Worm (Caenorhabditis elegans) whole organism, late embryonic: ENCODE measurements around the gene F14D2.11.

Experiments
- C38D4.7 ChIP-seq: fragments of 200-800 bp; sonication (Bioruptor generic); optimal IDR thresholded peaks from 2 replicates; lab custom pipeline; 2018; ENCODE audit warnings: mild to moderate bottlenecking, missing genetic modification characterization, moderate library complexity, missing compliant biosample characterization
- F13H6.1 ChIP-seq: sonication (generic microtip); optimal IDR thresholded peaks from 2 replicates; lab custom pipeline; 2016; ENCODE audit warnings: missing genetic modification characterization, missing compliant biosample characterization
- Y22D7AL.16 ChIP-seq: sonication (generic microtip); optimal IDR thresholded peaks from 2 replicates; lab custom pipeline; 2016; ENCODE audit warnings: missing genetic modification characterization, missing compliant biosample characterization
- ceh-14 ChIP-seq: sonication (generic microtip); optimal IDR thresholded peaks from 2 replicates; lab custom pipeline; 2016; ENCODE audit warnings: missing genotype, missing genetic modification characterization, missing compliant biosample characterization
- ceh-18 ChIP-seq: sonication (generic microtip); optimal IDR thresholded peaks from 2 replicates; lab custom pipeline; 2016; ENCODE audit warnings: missing genetic modification characterization, missing compliant biosample characterization
- ceh-19 ChIP-seq: fragments of 200-800 bp; sonication (Bioruptor generic); optimal IDR thresholded peaks from 2 replicates; lab custom pipeline; 2018; ENCODE audit warnings: mild to moderate bottlenecking, missing genetic modification characterization, missing compliant biosample characterization
- ceh-2 ChIP-seq: sonication (generic microtip); optimal IDR thresholded peaks from 2 replicates; lab custom pipeline; 2016; ENCODE audit warnings: missing genotype, missing genetic modification characterization, missing compliant biosample characterization
- ceh-22 ChIP-seq: sonication (generic microtip); optimal IDR thresholded peaks from 2 replicates; lab custom pipeline; 2017; ENCODE audit warnings: missing biosample characterization, missing genetic modification characterization
- ceh-24 ChIP-seq: sonication (generic microtip); optimal IDR thresholded peaks from 2 replicates; lab custom pipeline; 2016; ENCODE audit warnings: mild to moderate bottlenecking, missing genetic modification characterization, missing compliant biosample characterization
- ceh-31 ChIP-seq: sonication (generic microtip); optimal IDR thresholded peaks from 2 replicates; lab custom pipeline; 2016; ENCODE audit warnings: missing genetic modification characterization, missing compliant biosample characterization
- ceh-34 ChIP-seq: sonication (generic microtip); optimal IDR thresholded peaks from 2 replicates; lab custom pipeline; 2016; ENCODE audit warnings: mild to moderate bottlenecking, missing genetic modification characterization, missing compliant biosample characterization
- ceh-45 ChIP-seq: fragments of 200-800 bp; sonication (Bioruptor generic); IDR thresholded peaks from 2 replicates; pipeline ENCODE4 v1.3.6; 2022; ENCODE audit warnings: missing genetic modification reagents, missing genetic modification characterization, missing compliant biosample characterization
- ceh-48 ChIP-seq: sonication (generic microtip); optimal IDR thresholded peaks from 2 replicates; lab custom pipeline; 2016; ENCODE audit warnings: missing genetic modification characterization, inconsistent platforms, missing compliant biosample characterization
- ceh-6 ChIP-seq: fragments of 200-800 bp; sonication (Bioruptor generic); optimal IDR thresholded peaks from 2 replicates; lab custom pipeline; 2018; ENCODE audit warnings: mild to moderate bottlenecking, missing genetic modification characterization, missing compliant biosample characterization
- che-1 ChIP-seq: sonication (generic microtip); optimal IDR thresholded peaks from 2 replicates; lab custom pipeline; 2016; ENCODE audit warnings: mild to moderate bottlenecking, missing genetic modification characterization, missing compliant biosample characterization
- dve-1 ChIP-seq: sonication (generic microtip); optimal IDR thresholded peaks from 2 replicates; lab custom pipeline; 2017; ENCODE audit warnings: antibody characterized with exemption, mild to moderate bottlenecking, missing genetic modification characterization, missing compliant biosample characterization
- elt-2 ChIP-seq: sonication (generic microtip); optimal IDR thresholded peaks from 2 replicates; lab custom pipeline; 2016; ENCODE audit warnings: missing genetic modification reagents, missing genetic modification characterization, missing compliant biosample characterization
- fax-1 ChIP-seq: sonication (generic microtip); optimal IDR thresholded peaks from 2 replicates; lab custom pipeline; 2016; ENCODE audit warnings: missing genotype, missing genetic modification characterization, missing compliant biosample characterization
- gmeb-2 ChIP-seq: sonication (generic microtip); optimal IDR thresholded peaks from 2 replicates; lab custom pipeline; 2016; ENCODE audit warnings: missing genetic modification characterization, inconsistent platforms, missing compliant biosample characterization
- hlh-15 ChIP-seq: sonication (generic microtip); optimal IDR thresholded peaks from 2 replicates; lab custom pipeline; 2016; ENCODE audit warnings: missing genetic modification characterization, missing compliant biosample characterization
- hlh-6 ChIP-seq: sonication (generic microtip); optimal IDR thresholded peaks from 2 replicates; lab custom pipeline; 2016; ENCODE audit warnings: missing genotype, missing genetic modification characterization, missing compliant biosample characterization
- hlh-8 ChIP-seq: sonication (generic microtip); optimal IDR thresholded peaks from 2 replicates; lab custom pipeline; 2016; ENCODE audit warnings: missing genotype, missing genetic modification characterization, missing compliant biosample characterization
- lim-6 ChIP-seq: sonication (generic microtip); optimal IDR thresholded peaks from 2 replicates; lab custom pipeline; 2016; ENCODE audit warnings: missing genetic modification characterization, missing compliant biosample characterization
- nfya-1 ChIP-seq: sonication (generic microtip); optimal IDR thresholded peaks from 2 replicates; lab custom pipeline; 2017; ENCODE audit warnings: missing genetic modification characterization, mild to moderate bottlenecking, missing compliant biosample characterization, antibody characterized with exemption, moderate library complexity
- nhr-11 ChIP-seq: fragments of 150-350 bp; optimal IDR thresholded peaks from 2 replicates; lab custom pipeline; 2014; ENCODE audit warnings: missing biosample characterization, missing genetic modification characterization
- nhr-232 ChIP-seq: sonication (generic microtip); optimal IDR thresholded peaks from 2 replicates; lab custom pipeline; 2016; ENCODE audit warnings: missing genetic modification characterization, missing compliant biosample characterization
- pag-3 ChIP-seq: sonication (generic microtip); optimal IDR thresholded peaks from 2 replicates; lab custom pipeline; 2016; ENCODE audit warnings: missing compliant biosample characterization, missing genetic modification characterization, borderline replicate concordance
- pqm-1 ChIP-seq: sonication (generic microtip); optimal IDR thresholded peaks from 2 replicates; lab custom pipeline; 2016; ENCODE audit warnings: missing genetic modification characterization, missing compliant biosample characterization
- pros-1 ChIP-seq: fragments of 150-350 bp; optimal IDR thresholded peaks from 2 replicates; lab custom pipeline; 2014; ENCODE audit warnings: missing biosample characterization, missing genetic modification reagents, missing genetic modification characterization
- ref-2 ChIP-seq: sonication (generic microtip); optimal IDR thresholded peaks from 2 replicates; lab custom pipeline; 2016; ENCODE audit warnings: missing genetic modification characterization, missing compliant biosample characterization
- sdc-2 ChIP-seq: sonication (generic microtip); optimal IDR thresholded peaks from 2 replicates; lab custom pipeline; 2016; ENCODE audit warnings: missing genotype, missing genetic modification characterization, missing compliant biosample characterization
- sox-2 ChIP-seq: fragments of 200-800 bp; sonication (Bioruptor generic); IDR thresholded peaks from 2 replicates; pipeline ENCODE4 v1.3.6; 2022; ENCODE audit warnings: missing genetic modification reagents, missing genetic modification characterization, missing compliant biosample characterization
- sox-4 ChIP-seq: sonication (generic microtip); optimal IDR thresholded peaks from 2 replicates; lab custom pipeline; 2017; ENCODE audit warnings: mild to moderate bottlenecking, missing genetic modification characterization, inconsistent platforms, missing compliant biosample characterization
- tbx-2 ChIP-seq: sonication (generic microtip); optimal IDR thresholded peaks from 2 replicates; lab custom pipeline; 2016; ENCODE audit warnings: missing genetic modification characterization, missing compliant biosample characterization
- ttx-3 ChIP-seq: sonication (generic microtip); optimal IDR thresholded peaks from 2 replicates; lab custom pipeline; 2016; ENCODE audit warnings: missing genetic modification reagents, missing genetic modification characterization, missing compliant biosample characterization
- unc-42 ChIP-seq: sonication (generic microtip); optimal IDR thresholded peaks from 2 replicates; lab custom pipeline; 2016; ENCODE audit warnings: missing genotype, missing genetic modification characterization, missing compliant biosample characterization

F14D2.11 gene

DNA sequence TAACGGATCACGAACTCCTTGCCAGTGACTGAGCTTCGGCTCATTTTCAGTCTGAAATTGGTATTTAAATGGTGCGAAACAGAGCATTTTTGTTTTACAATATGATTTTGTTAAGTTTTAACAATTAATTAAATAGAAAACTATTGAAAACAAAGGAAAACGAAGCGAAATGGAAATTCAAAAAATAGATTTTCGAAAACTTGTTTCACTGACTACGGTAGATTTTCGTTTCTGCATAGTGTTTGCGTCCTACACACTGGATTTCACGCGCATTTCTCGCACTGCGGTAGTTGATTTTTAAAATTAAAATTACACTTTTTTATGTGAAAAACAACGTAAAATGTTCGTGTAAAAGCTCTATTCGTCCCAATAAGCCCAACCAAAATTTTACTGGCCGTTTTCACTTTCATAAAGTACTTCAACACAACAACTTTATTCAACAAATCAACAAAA lies 4.5 kb upstream of the F14D2.11 start, which contains the start of gene bath-30:
Gene bath-30, minus strand, starts transcription at position 51 of the 453 bp plus-strand sequence.
- TF ChIP-seq Y22D7AL.16 (tag; lab: Kevin White, UChicago), result no peak
- no peak for TF ChIP-seq ref-2
- TF ChIP-seq che-1, result no peak
- TF ChIP-seq tbx-2 (tag; lab: Kevin White, UChicago), result no peak
- no peak for TF ChIP-seq pqm-1 (tag; lab: Kevin White, UChicago)
- no peak for TF ChIP-seq dve-1 (tag; lab: Kevin White, UChicago)
- no peak for TF ChIP-seq ceh-6 (GFP tag; lab: Kevin White, UChicago)
- TF ChIP-seq ceh-2 (tag; lab: Kevin White, UChicago), result no peak
- TF ChIP-seq C38D4.7 (GFP tag; lab: Kevin White, UChicago), result no peak

DNA sequence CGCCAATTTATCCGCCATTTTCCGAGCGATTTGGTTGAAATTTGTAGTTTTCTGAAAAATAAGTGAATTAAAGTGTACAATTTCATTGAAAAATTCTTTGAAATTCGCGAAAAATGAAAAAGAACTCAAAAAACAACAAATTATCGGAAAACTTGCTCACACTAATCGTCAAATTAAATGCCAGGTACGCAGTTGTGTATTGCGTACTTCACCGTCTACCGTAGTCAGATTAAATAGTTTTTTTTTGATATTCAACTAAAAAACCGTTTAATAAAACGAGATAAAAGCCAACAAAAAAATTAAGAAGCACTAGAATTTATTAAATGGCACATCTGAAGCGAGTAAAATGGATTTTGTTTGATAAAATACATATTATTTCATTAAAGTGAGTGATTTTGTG lies 3.0 kb upstream of the F14D2.11 start, which contains the start of gene bath-28:
Gene bath-28, minus strand, starts transcription at position 51 of the 400 bp plus-strand sequence.
- TF ChIP-seq ceh-48 (tag; lab: Kevin White, UChicago) (no peak), ref-2 (no peak), ceh-45 (GFP tag; lab: Robert Waterston, UW) (no peak), hlh-15 (no peak), dve-1 (tag; lab: Kevin White, UChicago) (no peak), gmeb-2 (no peak), elt-2 (tag; lab: Kevin White, UChicago) (no peak), ceh-24 (tag; lab: Kevin White, UChicago) (no peak), ceh-18 (tag; lab: Kevin White, UChicago) (no peak), Y22D7AL.16 (tag; lab: Kevin White, UChicago) (no peak)

DNA sequence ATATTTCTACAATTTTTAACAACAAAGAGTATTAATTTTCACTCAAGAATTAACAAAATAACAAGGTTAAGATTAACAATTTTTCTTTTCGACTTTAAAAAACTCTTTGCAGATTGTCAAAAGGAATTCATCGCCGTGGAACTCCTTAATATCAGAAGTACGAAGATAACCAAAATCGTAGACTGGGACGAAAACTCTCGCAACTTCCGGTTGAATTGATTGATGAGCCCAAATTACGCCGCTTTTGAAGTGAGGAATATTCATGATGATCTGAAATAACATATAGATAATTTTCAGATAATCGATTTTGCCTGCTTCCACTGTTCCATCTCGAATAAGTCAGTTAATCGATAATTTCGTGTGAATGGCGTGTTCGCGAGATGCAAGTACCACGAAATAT lies 1.8 kb upstream of the F14D2.11 start, which contains the start of gene F14D2.15:
Gene F14D2.15, minus strand, starts transcription at position 101 of the 400 bp plus-strand sequence.
- TF ChIP-seq ref-2 (no peak), ceh-6 (GFP tag; lab: Kevin White, UChicago) (no peak), Y22D7AL.16 (tag; lab: Kevin White, UChicago) (no peak), ceh-19 (GFP tag; lab: Kevin White, UChicago) (no peak), hlh-6 (tag; lab: Kevin White, UChicago) (no peak), sox-4 (no peak)

DNA sequence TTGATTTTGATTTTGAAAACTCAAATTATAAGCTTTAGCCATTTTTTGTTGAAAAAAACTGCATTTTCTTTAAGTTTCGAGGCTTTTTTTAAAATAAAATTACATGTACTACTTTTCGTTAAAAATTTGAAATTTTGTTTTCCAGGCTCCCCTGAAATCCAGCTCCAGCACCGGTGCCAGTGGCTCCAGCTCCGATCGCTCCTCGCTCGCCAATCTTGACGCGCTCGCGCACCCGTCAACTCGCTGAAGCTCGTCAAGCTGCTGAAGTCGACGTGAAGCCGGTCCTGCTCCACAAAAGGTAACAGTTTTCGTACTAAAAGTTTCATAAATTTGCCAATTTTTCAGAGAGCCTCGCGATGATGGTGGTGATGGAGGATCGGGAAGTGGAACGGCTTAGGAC lies 1.1 kb downstream of the F14D2.11 start:
- no peak for TF ChIP-seq nhr-11 (tag; lab: Kevin White, UChicago)

DNA sequence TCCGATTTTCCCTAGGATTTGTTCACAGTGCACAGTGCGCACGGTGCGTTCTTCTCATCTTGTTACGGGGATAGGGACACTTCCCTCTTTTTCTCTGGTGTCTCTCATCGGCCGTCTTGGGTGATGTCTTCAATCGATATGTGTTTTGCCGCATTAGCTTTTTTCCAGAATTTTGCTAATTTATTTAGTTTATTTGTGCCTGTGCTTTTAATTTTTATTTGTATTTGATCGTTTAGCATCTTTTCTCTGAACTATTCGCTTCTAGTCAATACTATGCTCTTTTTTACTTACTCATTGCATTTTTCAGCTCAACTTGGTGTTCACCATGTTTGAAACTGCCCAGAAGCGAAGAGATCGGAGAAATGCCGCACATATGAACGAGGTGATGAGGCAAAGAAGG lies 1.6 kb downstream of the F14D2.11 start, which contains the start of gene F14D2.5:
Gene F14D2.5, plus strand, starts transcription at position 301 of the 400 bp plus-strand sequence.
- no peak for TF ChIP-seq nfya-1 (tag; lab: Kevin White, UChicago)
- TF ChIP-seq ceh-31, result no peak
- no peak for TF ChIP-seq sdc-2 (tag; lab: Kevin White, UChicago)
- TF ChIP-seq pros-1 (tag; lab: Kevin White, UChicago), result no peak
- TF ChIP-seq ttx-3 (tag; lab: Kevin White, UChicago), result no peak
- no peak for TF ChIP-seq sox-2
- no peak for TF ChIP-seq F13H6.1
- TF ChIP-seq pag-3 (tag; lab: Kevin White, UChicago), result no peak
- TF ChIP-seq dve-1 (tag; lab: Kevin White, UChicago), result no peak
- no peak for TF ChIP-seq ceh-14
- no peak for TF ChIP-seq che-1
- TF ChIP-seq ceh-48 (tag; lab: Kevin White, UChicago), result no peak
- TF ChIP-seq ceh-6 (GFP tag; lab: Kevin White, UChicago), result no peak
- no peak for TF ChIP-seq hlh-8 (tag; lab: Kevin White, UChicago)
- no peak for TF ChIP-seq nhr-232
- no peak for TF ChIP-seq ceh-22 (tag; lab: Kevin White, UChicago)

DNA sequence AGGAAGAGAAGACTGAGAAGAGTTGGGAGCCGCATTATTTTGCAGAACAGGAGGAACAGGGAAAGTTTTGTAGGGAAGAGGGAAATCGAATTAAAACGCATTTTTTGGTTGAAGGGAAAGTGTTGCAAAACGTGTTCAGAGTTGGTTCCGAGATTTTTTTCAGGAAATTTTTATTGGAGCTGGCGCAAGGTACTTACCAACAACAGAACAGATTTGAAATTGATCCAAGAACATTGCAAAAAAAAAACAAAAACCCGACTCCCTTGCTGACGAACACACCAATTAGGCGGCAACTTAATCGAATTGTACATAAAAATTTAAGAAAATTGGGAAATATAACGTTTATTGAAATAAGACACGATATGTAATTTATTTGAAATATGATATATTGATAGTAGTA lies 3.3 kb downstream of the F14D2.11 start, which contains the start of gene F14D2.7:
Gene F14D2.7, minus strand, starts transcription at position 101 of the 400 bp plus-strand sequence.
- no peak for TF ChIP-seq fax-1 (tag; lab: Kevin White, UChicago)
- TF ChIP-seq elt-2 (tag; lab: Kevin White, UChicago), result no peak
- no peak for TF ChIP-seq ceh-6 (GFP tag; lab: Kevin White, UChicago)
- TF ChIP-seq lim-6 (tag; lab: Kevin White, UChicago), result no peak
- no peak for TF ChIP-seq sox-4
- TF ChIP-seq F13H6.1, result no peak
- TF ChIP-seq ceh-34 (tag; lab: Kevin White, UChicago), result no peak
- TF ChIP-seq unc-42 (tag; lab: Kevin White, UChicago), result no peak
